Worm (Caenorhabditis elegans) whole organism, L1 larva: Measurements from ENCODE around the gene C44C10.9.
A peak's percentile ranks its signal among the peaks of the same experiment; 100 is the strongest.

Experiments used
- C04F5.9 ChIP-seq: sonication (generic microtip); optimal IDR thresholded peaks from 2 replicates; lab custom pipeline; 2016; ENCODE audit warnings: missing genetic modification characterization, missing compliant biosample characterization
- C16A3.4 ChIP-seq: fragments of 150-350 bp; optimal IDR thresholded peaks from 2 replicates; lab custom pipeline; 2014; ENCODE audit warnings: missing biosample characterization, missing genetic modification characterization
- C34B4.2 ChIP-seq: sonication (generic microtip); optimal IDR thresholded peaks from 2 replicates; lab custom pipeline; 2017; ENCODE audit warnings: mild to moderate bottlenecking, missing genetic modification characterization, missing compliant biosample characterization
- aly-2 ChIP-seq: fragments of 150-350 bp; optimal IDR thresholded peaks from 2 replicates; lab custom pipeline; 2014; ENCODE audit warnings: missing biosample characterization, missing genetic modification characterization
- ama-1 ChIP-seq: fragments of 150-350 bp; optimal IDR thresholded peaks from 2 replicates; lab custom pipeline; 2014
- blmp-1 ChIP-seq: fragments of 150-350 bp; optimal IDR thresholded peaks from 2 replicates; lab custom pipeline; 2014; ENCODE audit warnings: missing biosample characterization, missing genetic modification characterization
- ceh-63 ChIP-seq: fragments of 200-800 bp; sonication (Bioruptor generic); optimal IDR thresholded peaks from 2 replicates; lab custom pipeline; 2018; ENCODE audit warnings: mild to moderate bottlenecking, missing genetic modification characterization, missing compliant biosample characterization
- ceh-8 ChIP-seq: fragments of 200-800 bp; sonication (Bioruptor generic); optimal IDR thresholded peaks from 2 replicates; lab custom pipeline; 2018; ENCODE audit warnings: mild to moderate bottlenecking, missing genetic modification characterization, moderate library complexity, missing compliant biosample characterization
- ceh-82 ChIP-seq, 3 experiments: fragments of 150-350 bp in 1 of 3; sonication (generic microtip) in 2 of 3; optimal IDR thresholded peaks; 2 replicates each; lab custom pipeline; 2014 to 2017; ENCODE audit warnings: missing biosample characterization in 3 of 3, missing genetic modification characterization in 3 of 3
- ceh-88 ChIP-seq: fragments of 200-800 bp; sonication (Bioruptor generic); IDR thresholded peaks from 2 replicates; pipeline ENCODE4 v1.3.6; 2022; ENCODE audit warnings: missing genetic modification characterization, missing compliant biosample characterization
- ces-1 ChIP-seq: fragments of 150-350 bp; optimal IDR thresholded peaks from 2 replicates; lab custom pipeline; 2014; ENCODE audit warnings: missing biosample characterization, missing genetic modification reagents, missing genetic modification characterization
- dpl-1 ChIP-seq, 3 experiments: fragments of 150-350 bp in 2 of 3; sonication (generic microtip) in 1 of 3; optimal IDR thresholded peaks; 2 replicates each; lab custom pipeline; 2014 to 2017; ENCODE audit warnings: missing biosample characterization in 3 of 3, missing genetic modification characterization in 3 of 3, missing genetic modification reagents in 3 of 3
- efl-1 ChIP-seq, 4 experiments: fragments of 150-350 bp; optimal IDR thresholded peaks in 3 of 4; peaks in 1 of 4; 1 replicate in 1 of 4; 2 replicates in 3 of 4; lab custom pipeline; 2014; ENCODE audit warnings: missing biosample characterization in 2 of 4, missing genetic modification characterization in 2 of 4, missing genetic modification reagents in 2 of 4
- elt-2 ChIP-seq: sonication (generic microtip); optimal IDR thresholded peaks from 2 replicates; lab custom pipeline; 2016; ENCODE audit warnings: missing genetic modification characterization, mild to moderate bottlenecking, inconsistent platforms, missing compliant biosample characterization, missing genetic modification reagents
- elt-3 ChIP-seq, 6 experiments: fragments of 150-350 bp in 1 of 6; sonication (generic microtip); optimal IDR thresholded peaks; 2 replicates each; lab custom pipeline; 2017 to 2018; ENCODE audit warnings: missing biosample characterization in 6 of 6, missing genetic modification characterization in 6 of 6, inconsistent platforms in 1 of 6
- fkh-10 ChIP-seq: sonication (generic microtip); optimal IDR thresholded peaks from 2 replicates; lab custom pipeline; 2017; ENCODE audit warnings: missing biosample characterization, missing genetic modification reagents, missing genetic modification characterization
- fkh-4 ChIP-seq: sonication (generic microtip); optimal IDR thresholded peaks from 2 replicates; lab custom pipeline; 2016; ENCODE audit warnings: missing compliant biosample characterization, missing genetic modification characterization, borderline replicate concordance
- fkh-8 ChIP-seq: sonication (generic microtip); optimal IDR thresholded peaks from 2 replicates; lab custom pipeline; 2016; ENCODE audit warnings: mild to moderate bottlenecking, missing genetic modification characterization, missing compliant biosample characterization
- irx-1 ChIP-seq: sonication (generic microtip); optimal IDR thresholded peaks from 2 replicates; lab custom pipeline; 2016; ENCODE audit warnings: missing genetic modification characterization, missing compliant biosample characterization
- jun-1 ChIP-seq: fragments of 150-350 bp; optimal IDR thresholded peaks from 2 replicates; lab custom pipeline; 2014; ENCODE audit warnings: missing biosample characterization, missing genetic modification reagents, missing genetic modification characterization
- lin-13 ChIP-seq: fragments of 150-350 bp; optimal IDR thresholded peaks from 2 replicates; lab custom pipeline; 2014; ENCODE audit warnings: missing biosample characterization, missing genetic modification reagents, missing genetic modification characterization
- lin-14 ChIP-seq: fragments of 200-800 bp; sonication (Bioruptor generic); optimal IDR thresholded peaks from 2 replicates; lab custom pipeline; 2018; ENCODE audit warnings: mild to moderate bottlenecking, missing genetic modification characterization, moderate library complexity, missing compliant biosample characterization
- lin-35 ChIP-seq, 2 experiments: fragments of 150-350 bp; optimal IDR thresholded peaks; 2 replicates each; lab custom pipeline; 2014; ENCODE audit warnings: missing biosample characterization in 2 of 2, missing genetic modification characterization in 2 of 2, missing genetic modification reagents in 2 of 2
- lin-39 ChIP-seq: fragments of 150-350 bp; optimal IDR thresholded peaks from 2 replicates; lab custom pipeline; 2014; ENCODE audit warnings: missing biosample characterization, missing genetic modification reagents, missing genetic modification characterization
- lsy-2 ChIP-seq, 2 experiments: fragments of 150-350 bp; optimal IDR thresholded peaks; 2 replicates each; lab custom pipeline; 2014; ENCODE audit warnings: missing biosample characterization in 2 of 2, missing genetic modification characterization in 2 of 2
- mab-9 ChIP-seq: fragments of 200-800 bp; sonication (Bioruptor generic); IDR thresholded peaks from 2 replicates; pipeline ENCODE4 v1.3.6; 2022; ENCODE audit warnings: missing genetic modification reagents, missing genetic modification characterization, missing compliant biosample characterization
- mdl-1 ChIP-seq, 2 experiments: fragments of 150-350 bp; optimal IDR thresholded peaks; 2 replicates each; lab custom pipeline; 2014 to 2017; ENCODE audit warnings: missing biosample characterization in 2 of 2, missing genetic modification characterization in 2 of 2, inconsistent platforms in 1 of 2
- mep-1 ChIP-seq: fragments of 150-350 bp; optimal IDR thresholded peaks from 2 replicates; lab custom pipeline; 2014; ENCODE audit warnings: missing biosample characterization, missing genetic modification characterization
- nhr-11 ChIP-seq: fragments of 150-350 bp; optimal IDR thresholded peaks from 2 replicates; lab custom pipeline; 2014; ENCODE audit warnings: missing biosample characterization, missing genetic modification characterization
- nhr-28 ChIP-seq: fragments of 150-350 bp; optimal IDR thresholded peaks from 2 replicates; lab custom pipeline; 2014; ENCODE audit warnings: missing biosample characterization, missing genetic modification characterization
- nhr-47 ChIP-seq: sonication (generic microtip); optimal IDR thresholded peaks from 2 replicates; lab custom pipeline; 2016; ENCODE audit warnings: mild to moderate bottlenecking, missing genetic modification characterization, moderate library complexity, missing compliant biosample characterization
- nhr-76 ChIP-seq: sonication (generic microtip); optimal IDR thresholded peaks from 2 replicates; lab custom pipeline; 2017; ENCODE audit warnings: missing biosample characterization, missing genetic modification characterization
- nhr-77 ChIP-seq: fragments of 150-350 bp; optimal IDR thresholded peaks from 2 replicates; lab custom pipeline; 2014; ENCODE audit warnings: missing biosample characterization, missing genetic modification characterization
- nhr-85 ChIP-seq: sonication (generic microtip); peaks from one replicate; lab custom pipeline; 2016; ENCODE audit warnings: missing genetic modification characterization, inconsistent platforms, missing compliant biosample characterization
- nhr-90 ChIP-seq: sonication (generic microtip); optimal IDR thresholded peaks from 2 replicates; lab custom pipeline; 2016; ENCODE audit warnings: mild to moderate bottlenecking, missing genetic modification characterization, missing compliant biosample characterization; ENCODE audit not compliant: poor library complexity
- pax-3 ChIP-seq: fragments of 200-800 bp; sonication (Bioruptor generic); optimal IDR thresholded peaks from 2 replicates; lab custom pipeline; 2018; ENCODE audit warnings: mild to moderate bottlenecking, missing genetic modification characterization, moderate library complexity, missing compliant biosample characterization
- rnt-1 ChIP-seq: sonication (generic microtip); optimal IDR thresholded peaks from 2 replicates; lab custom pipeline; 2016; ENCODE audit warnings: mild to moderate bottlenecking, missing genetic modification characterization, moderate library complexity, missing compliant biosample characterization
- skn-1 ChIP-seq: fragments of 150-350 bp; optimal IDR thresholded peaks from 2 replicates; lab custom pipeline; 2014; ENCODE audit warnings: missing biosample characterization, missing genetic modification characterization
- swsn-7 ChIP-seq: sonication (generic microtip); optimal IDR thresholded peaks from 2 replicates; lab custom pipeline; 2016; ENCODE audit warnings: missing genetic modification characterization, missing compliant biosample characterization
- tbx-2 ChIP-seq: sonication (generic microtip); optimal IDR thresholded peaks from 2 replicates; lab custom pipeline; 2016; ENCODE audit warnings: missing genetic modification characterization, missing compliant biosample characterization
- unc-130 ChIP-seq: fragments of 150-350 bp; optimal IDR thresholded peaks from 2 replicates; lab custom pipeline; 2017; ENCODE audit warnings: missing biosample characterization, missing genetic modification characterization, inconsistent platforms
- unc-62 ChIP-seq: fragments of 150-350 bp; optimal IDR thresholded peaks from 2 replicates; lab custom pipeline; 2014; ENCODE audit warnings: missing biosample characterization, missing genetic modification reagents, missing genetic modification characterization
- unc-86 ChIP-seq: sonication (generic microtip); optimal IDR thresholded peaks from 2 replicates; lab custom pipeline; 2016; ENCODE audit warnings: missing genetic modification characterization, missing compliant biosample characterization
- unc-98 ChIP-seq: fragments of 200-800 bp; sonication (Bioruptor generic); IDR thresholded peaks from 2 replicates; pipeline ENCODE4 v1.3.6; 2022; ENCODE audit warnings: missing genetic modification characterization, missing compliant biosample characterization
- vab-15 ChIP-seq: sonication (generic microtip); optimal IDR thresholded peaks from 2 replicates; lab custom pipeline; 2017; ENCODE audit warnings: missing genotype, mild to moderate bottlenecking, missing genetic modification characterization, missing compliant biosample characterization

Gene C44C10.9

ce11 chrX:11727761-11728160 lies 11.4 kb upstream of the C44C10.9 start, which contains the start of the genes gst-42 and D1053.2 (continued):
- TF ChIP-seq aly-2 (no peak), pax-3 (tag; lab: Kevin White, UChicago) (no peak), nhr-47 (tag; lab: Kevin White, UChicago) (peak; percentile 1), lsy-2 (tag; optimal IDR thresholded peaks at IDR 0.05; lab: Kevin White, UChicago) (peak; percentile 12 to 24), dpl-1 (GFP tag; optimal IDR thresholded peaks at IDR 0.05; lab: Kevin White, UChicago) (peak in 1 of 3 experiments; percentile 7), elt-2 (peak; percentile 93), elt-3 (tag; optimal IDR thresholded peaks at IDR 0.05; lab: Kevin White, UChicago) (peak in 5 of 6 experiments; percentile 76 to 93 (median 89)), fkh-4 (tag; lab: Kevin White, UChicago) (no peak), nhr-90 (tag; lab: Kevin White, UChicago) (peak; percentile 53), tbx-2 (tag; lab: Kevin White, UChicago) (peak; percentile 28)

- TF ChIP-seq nhr-28 (tag; lab: Kevin White, UChicago) (no peak), blmp-1 (tag; lab: Kevin White, UChicago) (peak; percentile 26), ama-1 (no peak), lin-14 (GFP tag; lab: Kevin White, UChicago) (peak; percentile 55), rnt-1 (tag; lab: Kevin White, UChicago) (no peak), nhr-85 (peak; percentile 77)
- TF ChIP-seq, all 84 proteins: peak for 3
Measured at ce11 chrX:11726450-11726849, 10.1 kb upstream of the C44C10.9 start.

ce11 chrX:11725646-11726045 lies 9.3 kb upstream of the C44C10.9 start:
- TF ChIP-seq jun-1 (tag; lab: Kevin White, UChicago) (no peak), skn-1 (tag; lab: Kevin White, UChicago) (no peak), unc-98 (GFP tag; lab: Robert Waterston, UW) (no peak), nhr-85 (no peak), rnt-1 (tag; lab: Kevin White, UChicago) (peak; percentile 6), mab-9 (GFP tag; lab: Robert Waterston, UW) (no peak), ces-1 (GFP tag; lab: Kevin White, UChicago) (no peak), mep-1 (tag; lab: Kevin White, UChicago) (peak; percentile 2), blmp-1 (tag; lab: Kevin White, UChicago) (peak; percentile 13), nhr-76 (no peak), lin-14 (GFP tag; lab: Kevin White, UChicago) (peak; percentile 54), ceh-82 (tag; optimal IDR thresholded peaks at IDR 0.05; lab: Kevin White, UChicago) (no peak), mdl-1 (tag; optimal IDR thresholded peaks at IDR 0.05; lab: Kevin White, UChicago) (no peak), lin-13 (GFP tag; lab: Kevin White, UChicago) (no peak), fkh-8 (tag; lab: Kevin White, UChicago) (peak; percentile 51)

ce11 chrX:11723781-11724201 lies 7.5 kb upstream of the C44C10.9 start, which contains the start of gene D1053.4:
D1053.4 (minus strand) TSS chrX:11723800.
- TF ChIP-seq swsn-7 (tag; lab: Kevin White, UChicago), result no peak
- TF ChIP-seq C16A3.4, result no peak
- no peak for TF ChIP-seq unc-130
- no peak for TF ChIP-seq unc-62 (GFP tag; lab: Kevin White, UChicago)
- TF ChIP-seq ceh-8 (GFP tag; lab: Kevin White, UChicago), result no peak
- peak in 1 of 2 experiments; percentile 27 for TF ChIP-seq lin-35 (GFP tag; optimal IDR thresholded peaks at IDR 0.05; lab: Kevin White, UChicago)
- TF ChIP-seq nhr-28 (tag; lab: Kevin White, UChicago), result no peak
- TF ChIP-seq nhr-77 (tag; lab: Kevin White, UChicago), result no peak
- TF ChIP-seq lin-39, result no peak
- TF ChIP-seq lin-13 (GFP tag; lab: Kevin White, UChicago), result no peak
- TF ChIP-seq elt-3 (tag; optimal IDR thresholded peaks at IDR 0.05; lab: Kevin White, UChicago), result peak in 1 of 6 experiments; percentile 2
- TF ChIP-seq unc-86 (tag; lab: Kevin White, UChicago), result no peak
- no peak for TF ChIP-seq C34B4.2 (tag; lab: Kevin White, UChicago)
- no peak for TF ChIP-seq ceh-88 (GFP tag; lab: Robert Waterston, UW)
- TF ChIP-seq efl-1 (optimal IDR thresholded peaks at IDR 0.05; lab: Kevin White, UChicago), result no peak
- TF ChIP-seq efl-1 (GFP tag; optimal IDR thresholded peaks at IDR 0.05 in 1 of 2; lab: Kevin White, UChicago), result no peak
- TF ChIP-seq irx-1, result no peak
- no peak for TF ChIP-seq ceh-63 (GFP tag; lab: Kevin White, UChicago)
- TF ChIP-seq vab-15 (tag; lab: Kevin White, UChicago), result no peak
- peak; percentile 79 for TF ChIP-seq elt-2
- TF ChIP-seq fkh-10 (GFP tag; lab: Kevin White, UChicago), result no peak
- TF ChIP-seq nhr-85, result no peak
- TF ChIP-seq unc-98 (GFP tag; lab: Robert Waterston, UW), result no peak
- TF ChIP-seq mab-9 (GFP tag; lab: Robert Waterston, UW), result no peak
- no peak for TF ChIP-seq nhr-47 (tag; lab: Kevin White, UChicago)
- no peak for TF ChIP-seq nhr-90 (tag; lab: Kevin White, UChicago)
- no peak for TF ChIP-seq C04F5.9 (tag; lab: Kevin White, UChicago)
- peak; percentile 10 for TF ChIP-seq jun-1 (tag; lab: Kevin White, UChicago)
- TF ChIP-seq nhr-11 (tag; lab: Kevin White, UChicago), result no peak
- TF ChIP-seq ceh-82 (tag; optimal IDR thresholded peaks at IDR 0.05; lab: Kevin White, UChicago), result no peak
